Worm (Caenorhabditis elegans): ENCODE data around the gene T03F7.6.

Gene T03F7.6

DNA sequence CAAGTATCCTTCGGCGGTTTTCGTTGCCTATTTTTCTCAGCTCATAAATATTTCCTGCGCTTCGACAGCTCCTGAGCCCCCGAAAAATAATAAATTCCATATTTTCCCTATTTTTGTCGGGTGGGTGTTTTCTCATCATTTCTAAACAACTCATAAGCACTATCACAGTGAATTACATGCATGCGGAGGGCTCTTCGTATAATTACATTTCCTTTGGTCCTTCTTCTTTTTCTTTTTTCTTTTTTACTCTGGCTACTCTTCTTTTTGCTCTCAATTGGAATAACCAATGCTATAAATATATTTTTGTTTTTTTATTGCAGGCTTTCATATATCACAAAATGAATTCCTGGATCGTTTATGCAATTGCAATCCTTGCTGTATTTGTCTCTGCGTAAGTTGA is 47.4 kb downstream of the T03F7.6 start, which contains the start of gene T02E9.5:
Gene T02E9.5, plus strand, starts transcription at position 321 of the 400 bp plus-strand sequence.
- TF ChIP-seq tbx-2 (tag; optimal IDR thresholded peaks at IDR 0.05) (no peak), egl-5 (tag; optimal IDR thresholded peaks at IDR 0.05) (no peak), ztf-11 (tag; optimal IDR thresholded peaks at IDR 0.05) (no peak), elt-3 (tag; optimal IDR thresholded peaks at IDR 0.05) (no peak), fkh-10 (GFP tag; optimal IDR thresholded peaks at IDR 0.05) (no peak), pqm-1 (tag; optimal IDR thresholded peaks at IDR 0.05) (no peak), daf-12 (tag; optimal IDR thresholded peaks at IDR 0.05) (no peak), skn-1 (tag; optimal IDR thresholded peaks at IDR 0.05) (no peak), jun-1 (tag; optimal IDR thresholded peaks at IDR 0.05) (no peak), ZK546.5 (tag; optimal IDR thresholded peaks at IDR 0.05) (no peak), sea-2 (GFP tag; optimal IDR thresholded peaks at IDR 0.05) (no peak), zag-1 (tag; optimal IDR thresholded peaks at IDR 0.05) (no peak), ztf-4 (tag; optimal IDR thresholded peaks at IDR 0.05) (no peak), lin-39 (tag; optimal IDR thresholded peaks at IDR 0.05) (no peak), aly-2 (tag; optimal IDR thresholded peaks at IDR 0.05) (no peak), eor-1 (tag; optimal IDR thresholded peaks at IDR 0.05) (no peak), lin-15B (tag; optimal IDR thresholded peaks at IDR 0.05) (no peak), ceh-82 (tag; optimal IDR thresholded peaks at IDR 0.05) (no peak)

DNA sequence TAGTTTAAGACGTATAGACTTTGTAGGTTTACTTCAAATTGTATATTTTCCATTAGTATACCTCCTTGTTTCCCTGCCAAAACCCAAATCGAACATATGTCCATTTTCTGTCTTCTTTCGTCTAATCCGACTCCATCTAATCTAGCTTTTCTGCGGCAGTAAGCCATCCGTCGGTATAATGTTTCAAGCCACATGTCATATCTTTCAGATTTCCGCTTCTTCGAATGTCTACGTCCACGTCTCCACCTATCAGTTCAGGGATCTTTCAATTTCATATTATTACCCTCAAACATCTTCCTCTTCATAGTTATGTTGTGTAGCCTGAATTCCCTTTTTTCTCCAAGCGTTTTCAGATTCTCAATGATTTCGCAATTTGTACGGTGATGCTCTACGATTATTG is 49.6 kb downstream of the T03F7.6 start:
- TF ChIP-seq fos-1 (tag; optimal IDR thresholded peaks at IDR 0.05) (no peak), nhr-43 (tag; optimal IDR thresholded peaks at IDR 0.05; ENCODE audit: poor library complexity, severe bottlenecking) (peak; percentile 48), nhr-28 (tag; optimal IDR thresholded peaks at IDR 0.05) (peak; percentile 15), tbx-2 (tag; optimal IDR thresholded peaks at IDR 0.05) (no peak), pqm-1 (tag; optimal IDR thresholded peaks at IDR 0.05) (no peak), ztf-4 (tag; optimal IDR thresholded peaks at IDR 0.05) (no peak), egl-5 (tag; optimal IDR thresholded peaks at IDR 0.05) (no peak), elt-1 (tag; optimal IDR thresholded peaks at IDR 0.05) (peak; percentile 60), unc-62 (GFP tag; optimal IDR thresholded peaks at IDR 0.05) (no peak), nhr-11 (tag; optimal IDR thresholded peaks at IDR 0.05) (no peak), snpc-4 (tag; optimal IDR thresholded peaks at IDR 0.05) (no peak)

DNA sequence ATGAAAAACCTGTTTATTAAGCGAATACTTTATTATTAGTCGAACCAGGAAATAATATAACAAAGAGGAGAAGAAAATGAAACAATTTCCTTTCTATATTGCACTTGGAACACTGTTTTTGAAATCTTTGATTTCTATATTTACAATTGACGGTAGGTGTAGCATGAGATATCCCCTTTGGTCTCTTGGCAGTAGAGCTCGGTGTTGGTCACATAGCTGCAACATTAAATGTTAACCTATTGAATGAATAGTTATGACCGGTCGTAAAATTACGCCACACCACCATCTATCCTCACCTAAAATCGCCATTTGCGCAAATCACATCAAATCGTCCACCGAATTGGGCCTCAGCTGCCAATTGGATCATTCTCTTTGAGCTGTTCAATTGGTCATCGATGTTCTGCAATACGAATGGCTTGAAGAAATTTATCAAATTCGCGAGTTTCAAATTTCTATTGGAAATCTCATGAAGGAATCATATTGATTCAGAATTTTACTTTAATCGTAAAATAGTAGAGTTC is 50.4 kb downstream of the T03F7.6 start:
- TF ChIP-seq snpc-4 (tag; optimal IDR thresholded peaks at IDR 0.05) (no peak), mml-1 (tag; optimal IDR thresholded peaks at IDR 0.05) (no peak), fkh-10 (GFP tag; optimal IDR thresholded peaks at IDR 0.05) (no peak), ceh-82 (tag; optimal IDR thresholded peaks at IDR 0.05) (no peak), ztf-4 (tag; optimal IDR thresholded peaks at IDR 0.05) (no peak), nhr-28 (tag; optimal IDR thresholded peaks at IDR 0.05) (no peak), ceh-28 (tag; optimal IDR thresholded peaks at IDR 0.05) (no peak), sea-2 (GFP tag; optimal IDR thresholded peaks at IDR 0.05) (no peak), nhr-77 (tag; optimal IDR thresholded peaks at IDR 0.05) (no peak), lin-39 (tag; optimal IDR thresholded peaks at IDR 0.05) (no peak), jun-1 (tag; optimal IDR thresholded peaks at IDR 0.05) (no peak), ceh-16 (tag; optimal IDR thresholded peaks at IDR 0.05) (no peak), lsy-12 (tag; optimal IDR thresholded peaks at IDR 0.05) (no peak), nhr-25 (tag; optimal IDR thresholded peaks at IDR 0.05) (no peak), daf-12 (tag; optimal IDR thresholded peaks at IDR 0.05) (no peak), unc-39 (tag; optimal IDR thresholded peaks at IDR 0.05) (no peak)
